Fruit fly (Drosophila melanogaster): Measurements from ENCODE around the gene CG3402.
A peak's percentile ranks its signal among the peaks of the same experiment; 100 is the strongest.

Gene CG3402

dm6 chr3L:685441-685804, 32.7 kb upstream of the CG3402 start, which contains the start of gene ebd1 (continued):
- peak; percentile 19 for TF ChIP-seq Max (GFP tag; optimal IDR thresholded peaks at IDR 0.05)
- TF ChIP-seq CG10366 (GFP tag; IDR thresholded peaks at IDR 0.05) = no peak
- TF ChIP-seq Pdp1 (GFP tag; optimal IDR thresholded peaks at IDR 0.05) = peak in 1 of 2 experiments; percentile 60
- TF ChIP-seq unc-4 (GFP tag; IDR thresholded peaks at IDR 0.05; ENCODE audit: partially characterized antibody) = no peak
- no peak for TF ChIP-seq sd (tag; optimal IDR thresholded peaks at IDR 0.05)
- TF ChIP-seq dan (GFP tag; IDR thresholded peaks at IDR 0.05) = no peak
- TF ChIP-seq CG42726 (GFP tag; IDR thresholded peaks at IDR 0.05; ENCODE audit: partially characterized antibody) = 0 out of 2 replicates have a peak, but pooled peaks have one; percentile 25
- peak; percentile 95 for TF ChIP-seq CG15479 (GFP tag; optimal IDR thresholded peaks at IDR 0.05)
- peak; percentile 71 for TF ChIP-seq stwl (tag; optimal IDR thresholded peaks at IDR 0.05)
- 0 out of 3 replicates have a peak, but pooled peaks have one; percentile 4 for TF ChIP-seq Aef1 (GFP tag; IDR thresholded peaks at IDR 0.05)
- 0 out of 4 replicates have a peak, but pooled peaks have one; percentile 47 for TF ChIP-seq chinmo (GFP tag; IDR thresholded peaks at IDR 0.05; ENCODE audit: partially characterized antibody)
- TF ChIP-seq al (GFP tag; IDR thresholded peaks at IDR 0.05) = no peak
- TF ChIP-seq Hand (GFP tag; optimal IDR thresholded peaks at IDR 0.05) = no peak
- peak; percentile 56 for TF ChIP-seq twi (tag; optimal IDR thresholded peaks at IDR 0.05)
- TF ChIP-seq vfl (GFP tag; optimal IDR thresholded peaks at IDR 0.05) = no peak
- 0 out of 3 replicates have a peak, but pooled peaks have one; percentile 6 for TF ChIP-seq zen2 (GFP tag; IDR thresholded peaks at IDR 0.05; ENCODE audit: partially characterized antibody)
- no peak for TF ChIP-seq Bgb (GFP tag; IDR thresholded peaks at IDR 0.05; ENCODE audit: partially characterized antibody)
- TF ChIP-seq Ravus (GFP tag; IDR thresholded peaks at IDR 0.05) = no peak
- peak; percentile 8 for TF ChIP-seq D19A (tag; optimal IDR thresholded peaks at IDR 0.05)
- no peak for TF ChIP-seq sens-2 (GFP tag; IDR thresholded peaks at IDR 0.05)
- TF ChIP-seq dimm (GFP tag; IDR thresholded peaks at IDR 0.05) = no peak
- no peak for TF ChIP-seq CG7745 (tag; optimal IDR thresholded peaks at IDR 0.05)
- no peak for TF ChIP-seq CG13296 (GFP tag; optimal IDR thresholded peaks at IDR 0.05)
- no peak for TF ChIP-seq Dip3 (GFP tag; optimal IDR thresholded peaks at IDR 0.05)
- no peak for TF ChIP-seq CG7357 (GFP tag; IDR thresholded peaks at IDR 0.05)
- TF ChIP-seq CG32532 (GFP tag; IDR thresholded peaks at IDR 0.05) = peak; percentile 6; the same call in 1 of the 2 replicates
- 0 out of 3 replicates have a peak, but pooled peaks have one; percentile 49 for TF ChIP-seq CG2199 (GFP tag; IDR thresholded peaks at IDR 0.05)
- TF ChIP-seq Dbx (GFP tag; IDR thresholded peaks at IDR 0.05) = no peak
- no peak for TF ChIP-seq row (GFP tag; IDR thresholded peaks at IDR 0.05)
- TF ChIP-seq btn (GFP tag; optimal IDR thresholded peaks at IDR 0.05) = no peak
- no peak for TF ChIP-seq Lhr (GFP tag; optimal IDR thresholded peaks at IDR 0.05)
- no peak for TF ChIP-seq H15 (GFP tag; IDR thresholded peaks at IDR 0.05)
- no peak for TF ChIP-seq CG17568 (GFP tag; optimal IDR thresholded peaks at IDR 0.05)
- TF ChIP-seq nerfin-1 (tag; optimal IDR thresholded peaks at IDR 0.05) = peak; percentile 50
- TF ChIP-seq CG2712 (tag; optimal IDR thresholded peaks at IDR 0.05) = peak; percentile 24
- TF ChIP-seq phol (tag; optimal IDR thresholded peaks at IDR 0.05) = no peak
- no peak for TF ChIP-seq prd (optimal IDR thresholded peaks at IDR 0.05)
- no peak for TF ChIP-seq prd (GFP tag; IDR thresholded peaks at IDR 0.05)
- no peak for TF ChIP-seq tgo (GFP tag; IDR thresholded peaks at IDR 0.05)
- peak; percentile 74 for TF ChIP-seq Ets97D (GFP tag; optimal IDR thresholded peaks at IDR 0.05)
- TF ChIP-seq esg (GFP tag; conservative IDR thresholded peaks at IDR 0.05) = no peak
- no peak for TF ChIP-seq CG18262 (tag; optimal IDR thresholded peaks at IDR 0.05)
- no peak for TF ChIP-seq dpn (GFP tag; optimal IDR thresholded peaks at IDR 0.05)
- no peak for TF ChIP-seq nau (GFP tag; optimal IDR thresholded peaks at IDR 0.05)
- peak; percentile 19 for TF ChIP-seq fd64A (GFP tag; optimal IDR thresholded peaks at IDR 0.05)
- no peak for TF ChIP-seq CG7271 (tag; optimal IDR thresholded peaks at IDR 0.05)
- no peak for TF ChIP-seq hth (optimal IDR thresholded peaks at IDR 0.05)
- no peak for TF ChIP-seq CG4854 (GFP tag; optimal IDR thresholded peaks at IDR 0.05)
- no peak for TF ChIP-seq CG15601 (tag; optimal IDR thresholded peaks at IDR 0.05)
- no peak for TF ChIP-seq luna (GFP tag; optimal IDR thresholded peaks at IDR 0.05)
- no peak for TF ChIP-seq CG12391 (tag; optimal IDR thresholded peaks at IDR 0.05)

All from whole organism, embryonic.